Fruit fly (Drosophila melanogaster): ENCODE data around the gene wkd.

Gene wkd

dm6 chr3R:11557492-11557965 is 23.8 kb upstream of the wkd start, which contains the start of gene CG10898 (continued):
- TF ChIP-seq CG3281 (GFP tag; optimal IDR thresholded peaks at IDR 0.05) = peak; percentile 76
- peak; percentile 66 for TF ChIP-seq Atf3 (GFP tag; optimal IDR thresholded peaks at IDR 0.05)
- TF ChIP-seq CG5953 (GFP tag; IDR thresholded peaks at IDR 0.05) = peak; percentile 79
- peak; percentile 89 for TF ChIP-seq CoRest (tag; optimal IDR thresholded peaks at IDR 0.05)
- TF ChIP-seq CG6683 (GFP tag; optimal IDR thresholded peaks at IDR 0.05) = peak; percentile 43
- TF ChIP-seq Fer1 (GFP tag; optimal IDR thresholded peaks at IDR 0.05) = peak; percentile 73
- TF ChIP-seq NK7.1 (GFP tag; optimal IDR thresholded peaks at IDR 0.05) = peak; percentile 65
- TF ChIP-seq p53 (GFP tag; optimal IDR thresholded peaks at IDR 0.05) = peak; percentile 73
- peak; percentile 81 for TF ChIP-seq Aef1 (GFP tag; IDR thresholded peaks at IDR 0.05)
- peak; percentile 49; the same call in 1 of the 3 replicates for TF ChIP-seq CG11093 (GFP tag; IDR thresholded peaks at IDR 0.05)
- no peak for TF ChIP-seq Opbp (GFP tag; IDR thresholded peaks at IDR 0.05; ENCODE audit: partially characterized antibody)
- peak; percentile 69 for TF ChIP-seq CG15696 (tag; optimal IDR thresholded peaks at IDR 0.05)
- TF ChIP-seq CG9817 (tag; optimal IDR thresholded peaks at IDR 0.05) = peak; percentile 90
- peak; percentile 85 for TF ChIP-seq zfh2 (GFP tag; optimal IDR thresholded peaks at IDR 0.05)
- TF ChIP-seq unc-4 (GFP tag; IDR thresholded peaks at IDR 0.05; ENCODE audit: partially characterized antibody) = no peak
- TF ChIP-seq CG1529 (GFP tag; optimal IDR thresholded peaks at IDR 0.05) = peak; percentile 33
- TF ChIP-seq knrl (GFP tag; IDR thresholded peaks at IDR 0.05; ENCODE audit: partially characterized antibody) = peak; percentile 52; the same call in 2 of the 3 replicates
- peak; percentile 42; the same call in 1 of the 2 replicates for TF ChIP-seq Gsc (GFP tag; IDR thresholded peaks at IDR 0.05)
- TF ChIP-seq CG17385 (GFP tag; optimal IDR thresholded peaks at IDR 0.05) = peak; percentile 65
- peak; percentile 87 for TF ChIP-seq CG8944 (GFP tag; optimal IDR thresholded peaks at IDR 0.05)
- peak; percentile 73 for TF ChIP-seq Optix (GFP tag; IDR thresholded peaks at IDR 0.05)
- TF ChIP-seq caup (GFP tag; optimal IDR thresholded peaks at IDR 0.05; ENCODE audit: severe bottlenecking) = peak; percentile 76
- TF ChIP-seq onecut (GFP tag; IDR thresholded peaks at IDR 0.05) = peak; percentile 53
- TF ChIP-seq gcm (GFP tag; optimal IDR thresholded peaks at IDR 0.05) = peak; percentile 62
- peak; percentile 90 for TF ChIP-seq CG32532 (GFP tag; IDR thresholded peaks at IDR 0.05)
- TF ChIP-seq wek (GFP tag; optimal IDR thresholded peaks at IDR 0.05) = peak; percentile 47
- TF ChIP-seq CG12236 (GFP tag; optimal IDR thresholded peaks at IDR 0.05) = peak; percentile 50
- TF ChIP-seq Max (GFP tag; optimal IDR thresholded peaks at IDR 0.05) = peak; percentile 67
- no peak for TF ChIP-seq dan (GFP tag; IDR thresholded peaks at IDR 0.05)
- peak; percentile 75 for TF ChIP-seq CG9727 (GFP tag; optimal IDR thresholded peaks at IDR 0.05)
- peak; percentile 86 for TF ChIP-seq CG1792 (GFP tag; optimal IDR thresholded peaks at IDR 0.05)
- TF ChIP-seq CG6813 (GFP tag; optimal IDR thresholded peaks at IDR 0.05) = peak; percentile 55
- peak; percentile 58 for TF ChIP-seq her (GFP tag; optimal IDR thresholded peaks at IDR 0.05)
- peak; percentile 99 for TF ChIP-seq CG18764 (GFP tag; optimal IDR thresholded peaks at IDR 0.05)
- peak; percentile 85 for TF ChIP-seq chn (GFP tag; optimal IDR thresholded peaks at IDR 0.05)
- peak; percentile 86 for TF ChIP-seq Blimp-1 (GFP tag; optimal IDR thresholded peaks at IDR 0.05)
- TF ChIP-seq Fer2 (tag; optimal IDR thresholded peaks at IDR 0.05) = peak; percentile 59
- TF ChIP-seq CG2875 (GFP tag; optimal IDR thresholded peaks at IDR 0.05) = peak; percentile 39
- TF ChIP-seq da (GFP tag; optimal IDR thresholded peaks at IDR 0.05) = peak; percentile 41
- peak; percentile 89 for TF ChIP-seq Xrp1 (GFP tag; IDR thresholded peaks at IDR 0.05)
- TF ChIP-seq danr (GFP tag; IDR thresholded peaks at IDR 0.05) = peak; percentile 47; the same call in 1 of the 2 replicates
- peak; percentile 21 for TF ChIP-seq kni (GFP tag; optimal IDR thresholded peaks at IDR 0.05)
- peak; percentile 62 for TF ChIP-seq Dek (tag; optimal IDR thresholded peaks at IDR 0.05)
- TF ChIP-seq Kr (GFP tag; optimal IDR thresholded peaks at IDR 0.05) = no peak
- TF ChIP-seq ind (GFP tag; optimal IDR thresholded peaks at IDR 0.05) = peak; percentile 89
- no peak for TF ChIP-seq nom (GFP tag; optimal IDR thresholded peaks at IDR 0.05)
- TF ChIP-seq Dfd (GFP tag; optimal IDR thresholded peaks at IDR 0.05) = no peak
- peak; percentile 86 for TF ChIP-seq CG2712 (tag; optimal IDR thresholded peaks at IDR 0.05)
- peak; percentile 65 for TF ChIP-seq eyg (GFP tag; optimal IDR thresholded peaks at IDR 0.05)
- TF ChIP-seq CG31224 (GFP tag; IDR thresholded peaks at IDR 0.05) = peak; percentile 81

Data from whole organism, embryonic.